Fruit fly (Drosophila melanogaster) whole organism, embryonic: ENCODE measurements around the gene CG4267.

ENCODE experiments used
- Abd-B ChIP-seq: fragments of 200-800 bp; sonication (Bioruptor generic); optimal IDR thresholded peaks from 2 replicates; lab custom pipeline; 2018; ENCODE audit warnings: missing biosample characterization, mild to moderate bottlenecking, missing genetic modification characterization, moderate library complexity
- CG10267 ChIP-seq: fragments of 200-800 bp; sonication (Bioruptor generic); optimal IDR thresholded peaks from 2 replicates; lab custom pipeline; 2018; ENCODE audit warnings: missing biosample characterization, mild to moderate bottlenecking, missing genetic modification characterization, moderate library complexity
- CG11456 ChIP-seq: fragments of 200-800 bp; sonication (Bioruptor generic); IDR thresholded peaks from 3 replicates; pipeline ENCODE4 v1.3.6; 2022; ENCODE audit warnings: missing biosample characterization, missing genetic modification characterization
- CG11695 ChIP-seq: fragments of 200-800 bp; sonication (Bioruptor generic); IDR thresholded peaks from 3 replicates; pipeline ENCODE4 v1.3.6; 2022; ENCODE audit warnings: missing biosample characterization, missing genetic modification characterization
- CG13287 ChIP-seq: fragments of 200-800 bp; sonication (Bioruptor generic); IDR thresholded peaks from 2 replicates; pipeline ENCODE4 v1.3.6; 2022; ENCODE audit warnings: missing biosample characterization, missing genetic modification characterization; ENCODE audit not compliant: partially characterized antibody
- CG14014 ChIP-seq: fragments of 200-800 bp; sonication (Bioruptor generic); IDR thresholded peaks from 2 replicates; pipeline ENCODE4 v1.3.6; 2022; ENCODE audit warnings: missing biosample characterization, missing genetic modification characterization
- CG15601 ChIP-seq: fragments of 200-800 bp; sonication (Bioruptor generic); optimal IDR thresholded peaks from 3 replicates; lab custom pipeline; 2019; ENCODE audit warnings: missing biosample characterization, mild to moderate bottlenecking, missing genetic modification characterization, moderate library complexity
- CG16779 ChIP-seq: fragments of 200-800 bp; sonication (Bioruptor generic); IDR thresholded peaks from 2 replicates; pipeline ENCODE4 v1.3.6; 2022; ENCODE audit warnings: missing biosample characterization, missing genetic modification characterization
- CG16813 ChIP-seq: fragments of 200-800 bp; sonication (Bioruptor generic); IDR thresholded peaks from 3 replicates; pipeline ENCODE4 v1.3.6; 2022; ENCODE audit warnings: missing biosample characterization, missing genetic modification characterization; ENCODE audit not compliant: partially characterized antibody
- CG17186 ChIP-seq: fragments of 200-800 bp; sonication (Bioruptor generic); optimal IDR thresholded peaks from 3 replicates; lab custom pipeline; 2017; ENCODE audit warnings: missing biosample characterization, missing genetic modification reagents, missing genetic modification characterization
- CG18619 ChIP-seq: fragments of 200-800 bp; sonication (Bioruptor generic); optimal IDR thresholded peaks from 3 replicates; lab custom pipeline; 2017; ENCODE audit warnings: missing biosample characterization, mild to moderate bottlenecking, missing genetic modification characterization
- CG2129 ChIP-seq: fragments of 200-800 bp; sonication (Bioruptor generic); IDR thresholded peaks from 2 replicates; pipeline ENCODE4 v1.3.6; 2022; ENCODE audit warnings: missing biosample characterization, missing genetic modification characterization; ENCODE audit not compliant: partially characterized antibody
- CG2199 ChIP-seq: fragments of 200-800 bp; sonication (Bioruptor generic); IDR thresholded peaks from 3 replicates; pipeline ENCODE4 v1.3.6; 2022; ENCODE audit warnings: missing biosample characterization, missing genetic modification characterization
- CG2712 ChIP-seq: fragments of 200-800 bp; optimal IDR thresholded peaks from 3 replicates; lab custom pipeline; 2019; ENCODE audit warnings: missing biosample characterization, mild to moderate bottlenecking, missing genetic modification characterization, moderate library complexity
- CG3163 ChIP-seq: fragments of 200-800 bp; sonication (Bioruptor generic); optimal IDR thresholded peaks from 3 replicates; lab custom pipeline; 2016; ENCODE audit warnings: missing biosample characterization, missing genetic modification characterization
- CG3995 ChIP-seq: fragments of 200-800 bp; sonication (Bioruptor generic); optimal IDR thresholded peaks from 3 replicates; lab custom pipeline; 2016; ENCODE audit warnings: missing biosample characterization, missing genetic modification characterization
- CG4404 ChIP-seq: fragments of 200-800 bp; sonication (Bioruptor generic); IDR thresholded peaks from 2 replicates; pipeline ENCODE4 v1.3.6; 2022; ENCODE audit warnings: missing biosample characterization, missing genetic modification characterization
- CG5245 ChIP-seq: fragments of 200-800 bp; sonication (Bioruptor generic); optimal IDR thresholded peaks from 3 replicates; lab custom pipeline; 2016; ENCODE audit warnings: missing biosample characterization, missing genetic modification characterization
- CG6272 ChIP-seq: fragments of 200-800 bp; sonication (Bioruptor generic); IDR thresholded peaks from 2 replicates; pipeline ENCODE4 v1.3.6; 2022; ENCODE audit warnings: missing biosample characterization, missing genetic modification characterization
- CG6654 ChIP-seq: fragments of 200-800 bp; sonication (Bioruptor generic); optimal IDR thresholded peaks from 2 replicates; lab custom pipeline; 2017; ENCODE audit warnings: missing biosample characterization, mild to moderate bottlenecking, missing genetic modification characterization
- CG6791 ChIP-seq: fragments of 200-800 bp; sonication (Bioruptor generic); IDR thresholded peaks from 3 replicates; pipeline ENCODE4 v1.3.6; 2022; ENCODE audit warnings: missing biosample characterization, missing genetic modification characterization; ENCODE audit not compliant: partially characterized antibody
- CG7556 ChIP-seq: fragments of 200-800 bp; sonication (Bioruptor generic); optimal IDR thresholded peaks from 2 replicates; lab custom pipeline; 2017; ENCODE audit warnings: missing biosample characterization, mild to moderate bottlenecking, missing genetic modification characterization
- ERR ChIP-seq: fragments of 200-800 bp; sonication (Bioruptor generic); optimal IDR thresholded peaks from 2 replicates; lab custom pipeline; 2016; ENCODE audit warnings: missing biosample characterization, missing genetic modification characterization
- Fer2 ChIP-seq: fragments of 200-800 bp; sonication (Bioruptor generic); optimal IDR thresholded peaks from 2 replicates; lab custom pipeline; 2018; ENCODE audit warnings: missing biosample characterization, mild to moderate bottlenecking, missing genetic modification characterization, moderate library complexity
- HLH54F ChIP-seq: fragments of 200-800 bp; sonication (Bioruptor generic); optimal IDR thresholded peaks from 3 replicates; lab custom pipeline; 2016; ENCODE audit warnings: missing biosample characterization, missing genetic modification characterization
- Meics ChIP-seq: fragments of 200-800 bp; sonication (Bioruptor generic); optimal IDR thresholded peaks from 2 replicates; lab custom pipeline; 2017; ENCODE audit warnings: missing biosample characterization, mild to moderate bottlenecking, missing genetic modification characterization
- Neu2 ChIP-seq: fragments of 200-800 bp; sonication (Bioruptor generic); optimal IDR thresholded peaks from 3 replicates; lab custom pipeline; 2016; ENCODE audit warnings: missing biosample characterization, missing genetic modification characterization, borderline replicate concordance
- Pdp1 ChIP-seq, 2 experiments: fragments of 200-800 bp; sonication (Bioruptor generic); optimal IDR thresholded peaks; 3 replicates each; lab custom pipeline; 2016; ENCODE audit warnings: missing biosample characterization in 2 of 2, missing genetic modification characterization in 2 of 2, mild to moderate bottlenecking in 1 of 2, moderate library complexity in 1 of 2
- Ptx1 ChIP-seq: fragments of 200-800 bp; sonication (Bioruptor generic); IDR thresholded peaks from 2 replicates; pipeline ENCODE4 v1.3.6; 2022; ENCODE audit warnings: missing biosample characterization, missing genetic modification characterization
- Stat92E ChIP-seq, 3 experiments: fragments of >200 bp in 2 of 3; fragments of 200-800 bp in 1 of 3; sonication (Bioruptor generic) in 1 of 3; optimal IDR thresholded peaks; 2 replicates each; lab custom pipeline; 2017 to 2019; ENCODE audit warnings: missing biosample characterization in 3 of 3, missing genetic modification characterization in 3 of 3, mild to moderate bottlenecking in 1 of 3, moderate library complexity in 1 of 3
- al ChIP-seq: fragments of 200-800 bp; sonication (Bioruptor generic); IDR thresholded peaks from 2 replicates; pipeline ENCODE4 v1.3.6; 2022; ENCODE audit warnings: missing biosample characterization, missing genetic modification characterization
- aop ChIP-seq: fragments of 200-800 bp; sonication (Bioruptor generic); IDR thresholded peaks from 2 replicates; pipeline ENCODE4 v1.3.6; 2022; ENCODE audit warnings: missing biosample characterization, missing genetic modification characterization
- bcd ChIP-seq: fragments of 200-800 bp; sonication (Bioruptor generic); optimal IDR thresholded peaks from 2 replicates; lab custom pipeline; 2017; ENCODE audit warnings: missing biosample characterization, mild to moderate bottlenecking, missing genetic modification characterization
- ci ChIP-seq: fragments of 200-800 bp; sonication (Bioruptor generic); IDR thresholded peaks from 3 replicates; pipeline ENCODE4 v1.3.6; 2022; ENCODE audit warnings: missing biosample characterization, missing genetic modification characterization
- corto ChIP-seq: fragments of 200-800 bp; sonication (Bioruptor generic); optimal IDR thresholded peaks from 2 replicates; lab custom pipeline; 2016; ENCODE audit warnings: missing biosample characterization, mild to moderate bottlenecking, missing genetic modification characterization, moderate library complexity
- danr ChIP-seq: fragments of 200-800 bp; sonication (Bioruptor generic); IDR thresholded peaks from 2 replicates; pipeline ENCODE4 v1.3.6; 2022; ENCODE audit warnings: missing biosample characterization, missing genetic modification characterization
- dysf ChIP-seq: fragments of 200-800 bp; sonication (Bioruptor generic); IDR thresholded peaks from 3 replicates; pipeline ENCODE4 v1.3.6; 2022; ENCODE audit warnings: missing biosample characterization, missing genetic modification characterization
- ewg ChIP-seq: fragments of 200-800 bp; sonication (Bioruptor generic); optimal IDR thresholded peaks from 3 replicates; lab custom pipeline; 2017; ENCODE audit warnings: mild to moderate bottlenecking, missing biosample characterization, missing genetic modification reagents, missing genetic modification characterization
- fd102C ChIP-seq: fragments of 200-800 bp; sonication (Bioruptor generic); optimal IDR thresholded peaks from 2 replicates; lab custom pipeline; 2018; ENCODE audit warnings: missing biosample characterization, mild to moderate bottlenecking, missing genetic modification characterization, moderate library complexity
- gsb-n ChIP-seq: fragments of 200-800 bp; sonication (Bioruptor generic); optimal IDR thresholded peaks from 3 replicates; lab custom pipeline; 2018; ENCODE audit warnings: missing biosample characterization, mild to moderate bottlenecking, missing genetic modification characterization
- gt ChIP-seq: fragments of 200-800 bp; sonication (Bioruptor generic); IDR thresholded peaks from 2 replicates; pipeline ENCODE4 v1.3.6; 2022; ENCODE audit warnings: missing biosample characterization, missing genetic modification characterization
- lbe ChIP-seq: fragments of 200-800 bp; sonication (Bioruptor generic); optimal IDR thresholded peaks from 2 replicates; lab custom pipeline; 2016; ENCODE audit warnings: missing biosample characterization, mild to moderate bottlenecking, missing genetic modification characterization
- nerfin-1 ChIP-seq: fragments of 200-800 bp; sonication (Bioruptor generic); optimal IDR thresholded peaks from 3 replicates; lab custom pipeline; 2019; ENCODE audit warnings: missing biosample characterization, mild to moderate bottlenecking, missing genetic modification characterization, moderate library complexity
- pho ChIP-seq: fragments of 200-800 bp; sonication (Bioruptor generic); optimal IDR thresholded peaks from 2 replicates; lab custom pipeline; 2016; ENCODE audit warnings: missing biosample characterization, missing genetic modification characterization
- phol ChIP-seq: fragments of 200-800 bp; sonication (Bioruptor generic); optimal IDR thresholded peaks from 3 replicates; lab custom pipeline; 2018; ENCODE audit warnings: missing biosample characterization, mild to moderate bottlenecking, missing genetic modification characterization, moderate library complexity
- schlank ChIP-seq: fragments of 200-800 bp; sonication (Bioruptor generic); optimal IDR thresholded peaks from 2 replicates; lab custom pipeline; 2018; ENCODE audit warnings: missing biosample characterization, mild to moderate bottlenecking, missing genetic modification characterization
- wor ChIP-seq: fragments of 200-800 bp; sonication (Bioruptor generic); IDR thresholded peaks from 2 replicates; pipeline ENCODE4 v1.3.6; 2022; ENCODE audit warnings: missing biosample characterization, missing genetic modification characterization
- zen ChIP-seq: fragments of 200-800 bp; sonication (Bioruptor generic); optimal IDR thresholded peaks from 3 replicates; lab custom pipeline; 2018; ENCODE audit warnings: missing biosample characterization, mild to moderate bottlenecking, missing genetic modification characterization, moderate library complexity

Gene CG4267

dm6 chr2L:2202018-2202852, 39.9 kb upstream of the CG4267 start (continued):
- TF ChIP-seq aop (GFP tag; lab: Robert Waterston, UW) (peak; percentile 98), dysf (GFP tag; lab: Robert Waterston, UW) (peak; percentile 96), CG17186 (GFP tag; lab: Kevin White, UChicago) (peak; percentile 97), CG16779 (GFP tag; lab: Robert Waterston, UW) (0 out of 2 replicates have a peak, but pooled peaks have one; percentile 35), Ptx1 (GFP tag; lab: Robert Waterston, UW) (peak; percentile 98), Meics (GFP tag; lab: Kevin White, UChicago) (peak; percentile 86), HLH54F (peak; percentile 89), CG15601 (tag; lab: Kevin White, UChicago) (peak; percentile 99), CG7556 (peak; percentile 99), Pdp1 (GFP tag; optimal IDR thresholded peaks at IDR 0.05; lab: Kevin White, UChicago) (peak; percentile 97 to 98), CG5245 (GFP tag; lab: Kevin White, UChicago) (peak; percentile 99), pho (GFP tag; lab: Kevin White, UChicago) (peak; percentile 84), gt (GFP tag; lab: Robert Waterston, UW) (peak; percentile 99), Neu2 (peak; percentile 96), CG2712 (peak; percentile 100), danr (GFP tag; lab: Robert Waterston, UW) (peak; percentile 96), corto (GFP tag; lab: Kevin White, UChicago) (peak; percentile 99), CG6654 (GFP tag; lab: Kevin White, UChicago) (peak; percentile 94), al (GFP tag; lab: Robert Waterston, UW) (peak; percentile 60), CG14014 (GFP tag; lab: Robert Waterston, UW) (peak; percentile 96), wor (GFP tag; lab: Robert Waterston, UW) (peak; percentile 99), nerfin-1 (tag; lab: Kevin White, UChicago) (peak; percentile 98), Fer2 (peak; percentile 72), CG6272 (GFP tag; lab: Robert Waterston, UW) (peak; percentile 98), zen (tag; lab: Kevin White, UChicago) (peak; percentile 99), CG2199 (GFP tag; lab: Robert Waterston, UW) (peak; percentile 99), CG13287 (no peak), CG11456 (GFP tag; lab: Robert Waterston, UW) (peak; percentile 89), fd102C (GFP tag; lab: Kevin White, UChicago) (peak; percentile 99), lbe (GFP tag; lab: Kevin White, UChicago) (peak; percentile 99), ewg (GFP tag; lab: Kevin White, UChicago) (peak; percentile 99), CG11695 (GFP tag; lab: Robert Waterston, UW) (peak; percentile 98), CG2129 (GFP tag; lab: Robert Waterston, UW) (0 out of 2 replicates have a peak, but pooled peaks have one; percentile 33), CG3163 (GFP tag; lab: Kevin White, UChicago) (peak; percentile 89), ci (GFP tag; lab: Robert Waterston, UW) (peak; percentile 100), ERR (peak; percentile 94), CG16813 (GFP tag; lab: Robert Waterston, UW) (peak; percentile 76), CG18619 (peak; percentile 95), phol (tag; lab: Kevin White, UChicago) (peak; percentile 99), schlank (tag; lab: Kevin White, UChicago) (peak; percentile 59), CG4404 (GFP tag; lab: Robert Waterston, UW) (peak; percentile 99), Stat92E (GFP tag; optimal IDR thresholded peaks at IDR 0.05; lab: Kevin White, UChicago) (peak in 1 of 3 experiments; percentile 100), bcd (peak; percentile 97), CG3995 (GFP tag; lab: Kevin White, UChicago) (peak; percentile 47), CG6791 (GFP tag; lab: Robert Waterston, UW) (peak; percentile 85), Abd-B (GFP tag; lab: Kevin White, UChicago) (peak; percentile 97), CG10267 (tag; lab: Kevin White, UChicago) (peak; percentile 99), gsb-n (peak; percentile 100)
